Worm (Caenorhabditis elegans): ENCODE measurements around the gene C05C8.1.

The C05C8.1 gene

DNA sequence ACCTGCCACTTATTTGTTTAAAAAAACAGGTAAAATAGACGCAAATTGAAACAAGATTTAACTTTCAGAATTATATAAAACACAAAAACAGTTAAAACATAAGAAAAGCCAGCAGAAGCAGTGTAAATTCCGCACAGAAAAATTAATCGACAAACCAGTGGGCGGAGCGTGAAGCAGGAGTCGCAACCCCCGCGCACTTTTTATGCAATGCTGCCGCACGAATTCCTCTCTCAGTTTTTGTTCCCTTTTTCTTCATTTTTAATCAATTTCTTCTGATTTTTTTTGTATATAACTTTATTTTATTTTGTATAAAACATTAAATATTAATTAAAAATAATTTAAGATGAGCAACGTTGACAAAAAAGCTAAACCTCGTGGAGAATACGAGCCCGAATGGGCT, 8.7 kb upstream of the C05C8.1 start, which contains the start of the genes gei-6 and krr-1 (continued):
- no peak for TF ChIP-seq fkh-10 (GFP tag; optimal IDR thresholded peaks at IDR 0.05)
- peak; percentile 63 for TF ChIP-seq skn-1 (tag; optimal IDR thresholded peaks at IDR 0.05)
- no peak for TF ChIP-seq C04F5.9 (tag; optimal IDR thresholded peaks at IDR 0.05)
- no peak for TF ChIP-seq sox-4 (tag; optimal IDR thresholded peaks at IDR 0.05)
- TF ChIP-seq nhr-237 (tag; optimal IDR thresholded peaks at IDR 0.05): no peak
- TF ChIP-seq ces-1 (GFP tag; optimal IDR thresholded peaks at IDR 0.05): no peak
- TF ChIP-seq lsy-2 (tag; optimal IDR thresholded peaks at IDR 0.05): peak; percentile 32 to 37
- TF ChIP-seq nhr-84 (tag; optimal IDR thresholded peaks at IDR 0.05): no peak
- TF ChIP-seq ceh-8 (GFP tag; optimal IDR thresholded peaks at IDR 0.05): no peak
- no peak for TF ChIP-seq ceh-88 (GFP tag; IDR thresholded peaks at IDR 0.05)
- peak; percentile 18 for TF ChIP-seq lin-39 (tag; optimal IDR thresholded peaks at IDR 0.05)
- TF ChIP-seq egl-13 (tag; optimal IDR thresholded peaks at IDR 0.05): no peak
- peak; percentile 50 for TF ChIP-seq mep-1 (tag; optimal IDR thresholded peaks at IDR 0.05)
- TF ChIP-seq swsn-7 (tag; optimal IDR thresholded peaks at IDR 0.05): peak; percentile 49
- no peak for TF ChIP-seq nhr-77 (tag; optimal IDR thresholded peaks at IDR 0.05)
- TF ChIP-seq unc-30 (tag; optimal IDR thresholded peaks at IDR 0.05): no peak
- TF ChIP-seq nhr-47 (tag; optimal IDR thresholded peaks at IDR 0.05): peak; percentile 53
- TF ChIP-seq nhr-12 (tag; optimal IDR thresholded peaks at IDR 0.05): no peak
- TF ChIP-seq mef-2 (tag; optimal IDR thresholded peaks at IDR 0.05): no peak
- no peak for TF ChIP-seq ztf-4 (tag; optimal IDR thresholded peaks at IDR 0.05)
- TF ChIP-seq nhr-20 (tag; optimal IDR thresholded peaks at IDR 0.05): peak; percentile 42
- TF ChIP-seq elt-3 (tag; optimal IDR thresholded peaks at IDR 0.05): peak in 1 of 6 experiments; percentile 57
- TF ChIP-seq hpl-2 (GFP tag; optimal IDR thresholded peaks at IDR 0.05): no peak
- no peak for TF ChIP-seq aha-1 (tag; optimal IDR thresholded peaks at IDR 0.05)
- no peak for TF ChIP-seq tlp-1 (tag; optimal IDR thresholded peaks at IDR 0.05)
- TF ChIP-seq lin-13 (GFP tag; optimal IDR thresholded peaks at IDR 0.05): no peak
- TF ChIP-seq isw-1 (GFP tag; IDR thresholded peaks at IDR 0.05): no peak
- TF ChIP-seq xbp-1 (tag; optimal IDR thresholded peaks at IDR 0.05): peak; percentile 43
- TF ChIP-seq elt-2 (tag; optimal IDR thresholded peaks at IDR 0.05): no peak
- peak; percentile 24 for TF ChIP-seq nhr-90 (tag; optimal IDR thresholded peaks at IDR 0.05; ENCODE audit: poor library complexity)
- no peak for TF ChIP-seq egl-27 (tag; optimal IDR thresholded peaks at IDR 0.05)
- no peak for TF ChIP-seq pqm-1 (tag; optimal IDR thresholded peaks at IDR 0.05)
- TF ChIP-seq efl-3 (GFP tag; optimal IDR thresholded peaks at IDR 0.05): no peak
- TF ChIP-seq snu-23 (GFP tag; optimal IDR thresholded peaks at IDR 0.05): peak; percentile 60

DNA sequence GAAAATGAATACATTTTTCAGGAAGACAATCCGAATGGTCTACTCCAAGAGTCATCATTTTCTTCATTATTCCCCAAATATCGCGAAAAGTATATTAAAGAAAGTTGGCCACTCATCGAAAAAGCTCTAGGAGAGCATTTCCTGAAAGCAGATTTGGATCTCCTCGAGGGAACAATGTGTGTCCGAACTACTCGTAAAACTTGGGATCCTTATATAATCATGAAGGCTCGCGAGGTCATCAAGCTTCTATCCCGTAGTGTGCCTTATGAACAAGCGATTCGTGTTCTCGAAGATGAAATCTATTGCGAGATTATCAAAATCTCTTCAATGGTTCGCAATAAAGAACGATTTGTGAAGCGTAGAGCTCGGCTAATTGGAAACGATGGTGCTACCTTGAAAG, 8.0 kb upstream of the C05C8.1 start:
- TF ChIP-seq mep-1 (tag; optimal IDR thresholded peaks at IDR 0.05): no peak

DNA sequence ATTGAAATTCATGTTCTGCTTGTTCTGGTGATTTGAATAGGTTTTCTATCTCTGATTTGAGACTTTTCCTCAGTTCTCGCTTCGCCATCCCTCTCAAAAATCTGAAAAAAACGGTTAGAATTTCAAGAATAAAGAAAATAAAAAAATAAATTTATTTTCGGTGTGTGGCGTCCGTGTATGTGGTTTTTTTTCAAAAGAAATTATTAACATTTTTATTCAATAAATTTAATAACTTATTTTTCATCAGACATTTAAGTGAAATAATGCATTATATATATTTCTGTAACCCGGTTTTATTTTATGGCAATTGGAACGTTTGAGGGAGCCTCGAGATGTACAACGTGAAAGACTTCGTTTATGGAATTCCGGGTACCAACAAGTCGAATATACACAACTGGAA, 4.8 kb upstream of the C05C8.1 start, which contains the start of gene C05C8.5:
C05C8.5 (minus strand) TSS at position 101 of the 400 bp plus-strand sequence.
- TF ChIP-seq dsc-1 (tag; optimal IDR thresholded peaks at IDR 0.05): no peak

DNA sequence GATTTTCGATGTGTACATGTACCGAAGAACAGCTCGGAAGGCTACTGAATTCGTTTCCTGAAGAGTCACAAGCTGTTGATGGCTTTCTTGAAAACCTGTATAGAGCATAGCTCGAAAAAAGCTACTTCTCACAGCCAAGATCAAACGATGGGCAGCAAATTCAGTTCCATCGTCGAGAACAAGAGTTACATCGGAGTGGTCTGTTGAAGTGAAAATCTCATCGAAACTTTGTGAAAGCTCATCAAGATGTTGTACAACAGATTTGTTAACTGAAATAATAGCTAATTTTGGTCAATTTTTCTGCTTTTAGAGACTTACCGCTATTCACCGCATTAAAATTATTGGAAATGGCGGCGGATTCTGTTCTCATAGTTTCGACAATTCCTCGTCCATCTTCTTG, 2.9 kb upstream of the C05C8.1 start:
- TF ChIP-seq lin-15B (tag; optimal IDR thresholded peaks at IDR 0.05) (no peak), sox-4 (tag; optimal IDR thresholded peaks at IDR 0.05) (no peak), sptf-1 (tag; optimal IDR thresholded peaks at IDR 0.05) (no peak), ceh-88 (GFP tag; IDR thresholded peaks at IDR 0.05) (no peak), nhr-12 (tag; optimal IDR thresholded peaks at IDR 0.05) (no peak), efl-1 (optimal IDR thresholded peaks at IDR 0.05) (no peak), efl-1 (GFP tag; optimal IDR thresholded peaks at IDR 0.05 in 1 of 2) (peak in 1 of 2 experiments; percentile 93), fos-1 (tag; optimal IDR thresholded peaks at IDR 0.05) (no peak), Y116A8C.19 (tag; optimal IDR thresholded peaks at IDR 0.05; ENCODE audit: borderline replicate concordance) (no peak)

Measured in whole organism, L1 larva.